Worm (Caenorhabditis elegans) whole organism, young adult: ENCODE measurements around the gene cec-3.

ENCODE experiments used
- B0261.1 ChIP-seq: sonication (generic microtip); optimal IDR thresholded peaks from 2 replicates; lab custom pipeline; 2016; ENCODE audit warnings: mild to moderate bottlenecking, missing genetic modification characterization, moderate library complexity, missing compliant biosample characterization
- F22D6.2 ChIP-seq: sonication (generic microtip); optimal IDR thresholded peaks from 2 replicates; lab custom pipeline; 2016; ENCODE audit warnings: mild to moderate bottlenecking, missing genetic modification characterization, missing compliant biosample characterization
- F52B5.7 ChIP-seq: sonication (generic microtip); optimal IDR thresholded peaks from 2 replicates; lab custom pipeline; 2016; ENCODE audit warnings: mild to moderate bottlenecking, missing genetic modification characterization, missing compliant biosample characterization
- F57A8.1 ChIP-seq: fragments of 200-800 bp; sonication (Bioruptor generic); optimal IDR thresholded peaks from 2 replicates; lab custom pipeline; 2018; ENCODE audit warnings: mild to moderate bottlenecking, missing genetic modification characterization, moderate library complexity, missing compliant biosample characterization
- F57C9.4 ChIP-seq: sonication (generic microtip); optimal IDR thresholded peaks from 2 replicates; lab custom pipeline; 2017; ENCODE audit warnings: mild to moderate bottlenecking, missing genetic modification characterization, missing compliant biosample characterization
- K12H6.12 ChIP-seq: fragments of 200-800 bp; sonication (Bioruptor generic); optimal IDR thresholded peaks from 2 replicates; lab custom pipeline; 2018; ENCODE audit warnings: mild to moderate bottlenecking, missing genetic modification characterization, missing compliant biosample characterization
- ama-1 ChIP-seq, 3 experiments: fragments of 150-350 bp in 1 of 3; sonication (generic microtip) in 2 of 3; optimal IDR thresholded peaks; 2 replicates each; lab custom pipeline; 2014 to 2018; ENCODE audit warnings: missing biosample characterization in 2 of 3, missing genetic modification characterization in 2 of 3, missing genetic modification reagents in 2 of 3
- atf-7 ChIP-seq: sonication (generic microtip); optimal IDR thresholded peaks from 2 replicates; lab custom pipeline; 2017; ENCODE audit warnings: mild to moderate bottlenecking, missing genetic modification characterization, missing compliant biosample characterization
- attf-5 ChIP-seq: fragments of 200-800 bp; sonication (Bioruptor generic); optimal IDR thresholded peaks from 2 replicates; lab custom pipeline; 2018; ENCODE audit warnings: mild to moderate bottlenecking, missing genetic modification characterization, missing compliant biosample characterization
- ccch-3 ChIP-seq: fragments of 200-800 bp; sonication (Bioruptor generic); optimal IDR thresholded peaks from 2 replicates; lab custom pipeline; 2018; ENCODE audit warnings: mild to moderate bottlenecking, missing genetic modification characterization, missing compliant biosample characterization
- cebp-1 ChIP-seq, 2 experiments: fragments of 200-800 bp in 1 of 2; sonication (Bioruptor generic) in 1 of 2; sonication (generic microtip) in 1 of 2; IDR thresholded peaks in 1 of 2; optimal IDR thresholded peaks in 1 of 2; 2 replicates each; pipeline versions ENCODE4 v1.3.6 to Lab custom; 2017 to 2022; ENCODE audit warnings: missing compliant biosample characterization in 2 of 2, missing genetic modification characterization in 2 of 2, mild to moderate bottlenecking in 1 of 2, missing genetic modification reagents in 1 of 2, moderate library complexity in 1 of 2
- ceh-100 ChIP-seq: fragments of 200-800 bp; sonication (Bioruptor generic); IDR thresholded peaks from 2 replicates; pipeline ENCODE4 v1.3.6; 2022; ENCODE audit warnings: missing genetic modification reagents, missing genetic modification characterization, missing compliant biosample characterization
- ceh-27 ChIP-seq: fragments of 200-800 bp; sonication (Bioruptor generic); optimal IDR thresholded peaks from 2 replicates; lab custom pipeline; 2018; ENCODE audit warnings: mild to moderate bottlenecking, missing genetic modification characterization, moderate library complexity, missing compliant biosample characterization
- ceh-79 ChIP-seq: sonication (generic microtip); optimal IDR thresholded peaks from 2 replicates; lab custom pipeline; 2017; ENCODE audit warnings: mild to moderate bottlenecking, missing genetic modification characterization, missing compliant biosample characterization
- hlh-12 ChIP-seq: sonication (generic microtip); optimal IDR thresholded peaks from 2 replicates; lab custom pipeline; 2016; ENCODE audit warnings: missing genetic modification characterization, missing compliant biosample characterization
- hmg-1.2 ChIP-seq: fragments of 200-800 bp; sonication (Bioruptor generic); IDR thresholded peaks from 2 replicates; pipeline ENCODE4 v1.3.6; 2022; ENCODE audit warnings: missing genetic modification reagents, missing genetic modification characterization, missing compliant biosample characterization
- lin-26 ChIP-seq: fragments of 200-800 bp; sonication (Bioruptor generic); IDR thresholded peaks from 2 replicates; pipeline ENCODE4 v1.3.6; 2022; ENCODE audit warnings: missing genetic modification reagents, missing genetic modification characterization, missing compliant biosample characterization
- lin-35 ChIP-seq, 3 experiments: fragments of 150-350 bp in 2 of 3; sonication (generic microtip) in 1 of 3; optimal IDR thresholded peaks; 2 replicates each; lab custom pipeline; 2014 to 2018; ENCODE audit warnings: missing biosample characterization in 3 of 3, missing genetic modification characterization in 3 of 3, missing genetic modification reagents in 3 of 3
- lin-54 ChIP-seq: fragments of 200-800 bp; sonication (Bioruptor generic); optimal IDR thresholded peaks from 2 replicates; lab custom pipeline; 2018; ENCODE audit warnings: mild to moderate bottlenecking, missing genetic modification characterization, missing compliant biosample characterization
- nfyb-1 ChIP-seq: fragments of 200-800 bp; sonication (Bioruptor generic); IDR thresholded peaks from 2 replicates; pipeline ENCODE4 v1.3.6; 2022; ENCODE audit warnings: missing genetic modification reagents, missing genetic modification characterization, missing compliant biosample characterization
- nhr-80 ChIP-seq: sonication (generic microtip); optimal IDR thresholded peaks from 2 replicates; lab custom pipeline; 2016; ENCODE audit warnings: missing genetic modification characterization, missing compliant biosample characterization
- pha-4 ChIP-seq: fragments of 150-350 bp; sonication (generic microtip); optimal IDR thresholded peaks from 2 replicates; lab custom pipeline; 2014; ENCODE audit warnings: missing biosample characterization, missing genetic modification reagents, missing genetic modification characterization
- sdz-38 ChIP-seq: sonication (generic microtip); optimal IDR thresholded peaks from 2 replicates; lab custom pipeline; 2016; ENCODE audit warnings: missing genotype, missing genetic modification characterization, missing compliant biosample characterization
- snpc-4 ChIP-seq, 5 experiments: fragments of 150-350 bp in 1 of 5; sonication (generic microtip) in 4 of 5; optimal IDR thresholded peaks; 2 replicates each; lab custom pipeline; 2014 to 2018; ENCODE audit warnings: missing genetic modification characterization in 5 of 5, missing biosample characterization in 3 of 5, antibody characterized with exemption in 2 of 5, mild to moderate bottlenecking in 2 of 5, missing compliant biosample characterization in 2 of 5, missing genotype in 2 of 5, moderate library complexity in 2 of 5, missing genetic modification reagents in 1 of 5
- ztf-26 ChIP-seq: sonication (generic microtip); optimal IDR thresholded peaks from 2 replicates; lab custom pipeline; 2017; ENCODE audit warnings: missing genetic modification characterization, missing compliant biosample characterization

Gene cec-3

DNA sequence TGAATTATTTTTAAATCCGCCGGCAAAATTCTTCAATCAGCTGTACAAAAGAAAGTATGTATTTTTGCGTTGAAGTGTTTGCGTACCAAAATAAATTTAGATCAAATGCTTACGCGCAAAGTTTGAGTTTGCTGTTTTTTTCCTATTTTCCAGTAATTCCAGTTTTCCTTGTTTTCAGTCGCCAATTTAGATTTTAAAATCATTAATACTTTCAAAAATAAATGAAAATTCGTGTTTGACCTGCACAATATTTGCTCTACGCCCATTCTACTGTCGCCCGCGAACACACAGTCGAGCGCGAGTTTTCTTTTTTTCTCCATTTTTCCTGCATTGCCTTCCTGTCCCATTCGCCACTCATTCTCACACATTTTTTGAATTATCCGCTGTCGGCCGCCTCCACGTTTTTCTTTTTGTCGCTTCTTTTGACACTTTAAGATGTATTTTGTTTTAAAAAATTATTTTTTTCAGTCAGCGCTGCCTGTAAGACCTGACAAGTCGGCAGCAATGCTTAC is 35.4 kb upstream of the cec-3 start, which contains the start of gene ptc-1 (continued):
- TF ChIP-seq F57A8.1 (GFP tag; lab: Kevin White, UChicago) (no peak), F22D6.2 (tag; lab: Kevin White, UChicago) (no peak), lin-54 (GFP tag; lab: Kevin White, UChicago) (peak; percentile 49), ceh-79 (no peak), B0261.1 (tag; lab: Kevin White, UChicago) (no peak)

DNA sequence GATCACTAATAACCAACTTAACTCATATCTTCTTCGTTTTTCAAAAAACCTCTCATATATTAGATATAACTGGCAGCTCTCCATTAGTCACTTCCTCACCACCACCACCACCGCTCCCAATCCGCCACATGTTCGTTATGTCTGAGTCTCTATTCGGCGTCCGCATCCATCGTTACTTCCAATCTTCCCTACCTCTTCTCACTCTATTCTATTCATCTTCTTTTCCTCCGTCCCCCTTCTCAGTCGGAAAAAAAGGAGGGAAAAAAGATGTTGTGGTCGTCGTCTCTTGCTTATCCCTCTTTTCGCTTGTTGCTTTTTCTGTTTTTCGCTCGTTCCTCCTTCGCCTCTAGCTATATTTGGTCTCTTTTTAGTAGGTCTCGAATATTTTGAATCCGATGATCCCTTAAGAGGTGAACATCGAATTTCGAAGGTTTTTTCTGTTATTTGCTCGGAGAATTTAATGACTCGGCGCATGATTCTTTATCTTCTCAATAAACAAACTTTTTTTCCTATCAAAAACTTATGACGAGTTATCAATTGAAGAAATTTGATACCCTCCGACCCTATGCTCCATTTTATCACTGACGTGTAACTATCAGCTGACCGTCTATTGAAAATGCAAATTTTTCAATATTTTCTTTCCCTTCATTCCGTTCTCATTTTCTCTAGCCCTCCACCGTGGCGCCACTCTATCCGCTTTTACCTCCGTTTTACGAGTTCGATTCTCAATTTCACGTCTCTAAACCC is 34.6 kb upstream of the cec-3 start:
- TF ChIP-seq snpc-4 (GFP tag; optimal IDR thresholded peaks at IDR 0.05; lab: Kevin White, UChicago) (no peak), snpc-4 (tag; optimal IDR thresholded peaks at IDR 0.05; lab: Kevin White, UChicago) (peak in 1 of 4 experiments; percentile 4), atf-7 (tag; lab: Kevin White, UChicago) (peak; percentile 1), nfyb-1 (GFP tag; lab: Robert Waterston, UW) (0 out of 2 replicates have a peak, but pooled peaks have one; percentile 7), K12H6.12 (tag; lab: Kevin White, UChicago) (peak; percentile 38), cebp-1 (GFP tag; IDR thresholded peaks at IDR 0.05; lab: Robert Waterston, UW) (no peak), cebp-1 (tag; optimal IDR thresholded peaks at IDR 0.05; lab: Kevin White, UChicago) (peak; percentile 33), F52B5.7 (tag; lab: Kevin White, UChicago) (no peak), ztf-26 (tag; lab: Kevin White, UChicago) (no peak), lin-35 (GFP tag; optimal IDR thresholded peaks at IDR 0.05; lab: Kevin White, UChicago) (peak in 1 of 3 experiments; percentile 65), hmg-1.2 (GFP tag; lab: Robert Waterston, UW) (peak; percentile 48; the same call in 1 of the 2 replicates), nhr-80 (tag; lab: Kevin White, UChicago) (peak; percentile 62)

DNA sequence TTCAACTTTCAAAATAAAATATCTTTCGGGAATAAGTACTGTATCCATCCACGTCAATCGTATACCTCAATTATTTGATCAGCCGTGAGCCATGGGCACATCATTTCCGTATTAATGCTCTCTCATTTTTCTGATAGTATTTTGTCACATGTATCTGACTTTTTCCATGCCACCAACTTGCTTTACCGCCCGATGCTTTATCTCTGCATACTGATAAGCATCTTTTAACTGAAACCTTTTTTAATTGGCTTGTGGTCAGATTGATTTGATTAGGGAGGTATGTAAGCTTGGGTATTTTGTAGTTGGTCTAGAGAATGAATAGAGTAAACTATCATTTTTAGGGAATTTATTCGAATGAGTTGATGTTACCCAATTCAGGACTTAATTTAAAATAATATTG is 31.9 kb upstream of the cec-3 start:
- TF ChIP-seq ceh-100 (GFP tag; lab: Robert Waterston, UW) (no peak), nhr-80 (tag; lab: Kevin White, UChicago) (peak; percentile 49)

DNA sequence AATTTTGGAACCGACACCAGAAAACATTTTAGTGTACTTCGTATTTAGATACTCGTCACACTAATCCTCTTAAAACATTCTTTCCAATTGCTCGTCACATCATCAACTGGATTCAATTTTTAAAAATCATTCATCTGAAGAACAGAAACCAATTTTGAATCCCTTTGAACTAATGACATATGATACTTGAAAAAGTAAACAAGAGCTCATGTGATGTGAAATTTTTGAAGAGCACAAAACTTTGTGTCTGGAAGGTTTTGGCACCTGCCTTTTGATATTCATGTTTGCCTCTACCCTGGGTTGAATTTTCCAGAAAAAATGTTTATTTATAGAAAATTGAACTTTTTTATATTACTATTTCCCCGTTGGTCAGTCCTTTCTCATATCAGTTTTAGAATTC is 31.4 kb upstream of the cec-3 start:
- TF ChIP-seq F57C9.4 (no peak), pha-4 (tag; lab: Kevin White, UChicago) (peak; percentile 59), cebp-1 (GFP tag; IDR thresholded peaks at IDR 0.05; lab: Robert Waterston, UW) (no peak), cebp-1 (tag; optimal IDR thresholded peaks at IDR 0.05; lab: Kevin White, UChicago) (peak; percentile 12), ccch-3 (GFP tag; lab: Kevin White, UChicago) (no peak)

DNA sequence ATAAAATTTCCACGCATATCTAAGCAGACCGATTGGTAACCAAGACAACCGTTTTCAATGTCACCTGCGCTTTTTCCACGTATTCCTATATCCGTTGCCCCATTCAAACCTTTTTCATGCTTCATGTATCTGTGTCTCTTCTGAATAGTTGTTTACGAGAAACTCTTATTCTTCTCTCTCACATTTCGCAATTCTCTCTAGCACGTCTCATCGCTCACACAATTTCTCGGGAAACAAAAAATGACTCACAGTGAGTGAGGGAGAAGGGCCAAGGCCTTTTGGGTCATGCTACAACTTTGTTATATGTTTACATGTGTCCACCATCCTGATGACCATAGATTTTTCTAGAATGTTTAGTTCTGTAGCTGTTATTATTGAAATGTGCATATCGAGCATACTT is 29.9 kb upstream of the cec-3 start:
- no peak for TF ChIP-seq lin-26 (GFP tag; lab: Robert Waterston, UW)
- TF ChIP-seq lin-35 (GFP tag; optimal IDR thresholded peaks at IDR 0.05; lab: Kevin White, UChicago) = peak in 1 of 3 experiments; percentile 10
- TF ChIP-seq sdz-38 (tag; lab: Kevin White, UChicago) = no peak
- peak; percentile 58 for TF ChIP-seq K12H6.12 (tag; lab: Kevin White, UChicago)
- no peak for TF ChIP-seq hlh-12
- TF ChIP-seq nfyb-1 (GFP tag; lab: Robert Waterston, UW) = peak; percentile 41; the same call in 1 of the 2 replicates
- TF ChIP-seq cebp-1 (GFP tag; IDR thresholded peaks at IDR 0.05; lab: Robert Waterston, UW) = peak; percentile 88
- TF ChIP-seq cebp-1 (tag; optimal IDR thresholded peaks at IDR 0.05; lab: Kevin White, UChicago) = peak; percentile 96
- TF ChIP-seq ceh-27 (GFP tag; lab: Kevin White, UChicago) = peak; percentile 44
- peak; percentile 25 for TF ChIP-seq attf-5 (GFP tag; lab: Kevin White, UChicago)

DNA sequence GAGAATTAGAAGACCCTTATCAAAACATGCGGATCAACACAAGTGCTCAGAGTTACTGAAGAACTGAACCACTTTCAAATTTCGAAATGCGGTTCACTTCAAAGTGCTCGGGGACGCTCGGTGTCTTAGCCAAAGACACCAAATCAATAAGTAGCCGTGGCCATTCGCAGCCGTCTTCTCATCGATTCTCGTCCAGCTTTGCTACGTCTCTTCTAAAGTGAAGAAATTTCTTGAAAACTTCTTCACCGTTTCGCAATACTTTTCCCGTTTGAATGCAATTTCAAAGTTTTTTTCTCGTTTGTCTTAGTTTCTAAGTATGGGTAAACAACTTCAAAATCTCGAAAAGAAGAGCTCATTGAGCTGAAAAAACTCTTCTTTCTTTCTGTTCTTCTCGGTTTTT is 27.5 kb upstream of the cec-3 start:
- peak in 1 of 3 experiments; percentile 17 for TF ChIP-seq lin-35 (GFP tag; optimal IDR thresholded peaks at IDR 0.05; lab: Kevin White, UChicago)
- peak; percentile 11 for TF ChIP-seq K12H6.12 (tag; lab: Kevin White, UChicago)
- TF ChIP-seq cebp-1 (GFP tag; IDR thresholded peaks at IDR 0.05; lab: Robert Waterston, UW) = peak; percentile 43; the same call in 1 of the 2 replicates
- peak; percentile 89 for TF ChIP-seq cebp-1 (tag; optimal IDR thresholded peaks at IDR 0.05; lab: Kevin White, UChicago)
- TF ChIP-seq ama-1 (optimal IDR thresholded peaks at IDR 0.05; lab: Kevin White, UChicago) = no peak
- no peak for TF ChIP-seq ama-1 (GFP tag; optimal IDR thresholded peaks at IDR 0.05; lab: Kevin White, UChicago)
- peak; percentile 12 for TF ChIP-seq ceh-27 (GFP tag; lab: Kevin White, UChicago)
- TF ChIP-seq, all 124 proteins: peak for 4
